Fruit fly (Drosophila melanogaster) whole organism, wandering third instar larva: ENCODE results near the gene CG34309.

Experiments
- Abd-B ChIP-seq: fragments of >200 bp; optimal IDR thresholded peaks from 2 replicates; lab custom pipeline; 2017; ENCODE audit warnings: missing biosample characterization, missing genetic modification characterization
- CG32264 ChIP-seq: fragments of 200-800 bp; sonication (Bioruptor generic); optimal IDR thresholded peaks from 2 replicates; lab custom pipeline; 2016; ENCODE audit warnings: missing biosample characterization, missing genetic modification characterization
- CG9705 ChIP-seq: fragments of 200-800 bp; sonication (Bioruptor generic); optimal IDR thresholded peaks from 2 replicates; lab custom pipeline; 2018; ENCODE audit warnings: missing biosample characterization, mild to moderate bottlenecking, missing genetic modification characterization
- CrebA ChIP-seq: fragments of 200-800 bp; sonication (Bioruptor generic); optimal IDR thresholded peaks from 2 replicates; lab custom pipeline; 2016; ENCODE audit warnings: missing biosample characterization, mild to moderate bottlenecking, missing genetic modification characterization, borderline replicate concordance
- Dfd ChIP-seq: fragments of >200 bp; optimal IDR thresholded peaks from 2 replicates; lab custom pipeline; 2017; ENCODE audit warnings: missing biosample characterization, missing genetic modification characterization
- Dif ChIP-seq: fragments of 200-275, 200-300 bp; sonication (Bioruptor generic); optimal IDR thresholded peaks from 2 replicates; lab custom pipeline; 2018; ENCODE audit warnings: missing biosample characterization, missing genetic modification characterization; ENCODE audit not compliant: partially characterized antibody
- GATAd ChIP-seq: sonication (Bioruptor generic); optimal IDR thresholded peaks from 2 replicates; lab custom pipeline; 2016; ENCODE audit warnings: missing biosample characterization, missing genetic modification characterization
- HLH106 ChIP-seq: fragments of 200-800 bp; optimal IDR thresholded peaks from 3 replicates; lab custom pipeline; 2019; ENCODE audit warnings: missing biosample characterization, mild to moderate bottlenecking, missing genetic modification characterization, moderate library complexity
- Hnf4 ChIP-seq: fragments of 200-800 bp; sonication (Bioruptor generic); optimal IDR thresholded peaks from 2 replicates; lab custom pipeline; 2016; ENCODE audit warnings: missing biosample characterization, mild to moderate bottlenecking, missing genetic modification characterization
- Hr78 ChIP-seq: fragments of >200 bp; optimal IDR thresholded peaks from 2 replicates; lab custom pipeline; 2017; ENCODE audit warnings: missing biosample characterization, missing genetic modification characterization
- Hr83 ChIP-seq: fragments of 200-300 bp; sonication (Bioruptor generic); optimal IDR thresholded peaks from 2 replicates; lab custom pipeline; 2016; ENCODE audit warnings: missing biosample characterization, mild to moderate bottlenecking, missing genetic modification characterization, moderate library complexity; ENCODE audit not compliant: poor library complexity, severe bottlenecking
- Jra ChIP-seq: sonication (Bioruptor generic); optimal IDR thresholded peaks from 2 replicates; lab custom pipeline; 2016; ENCODE audit warnings: missing biosample characterization, missing genetic modification characterization
- Mio ChIP-seq: sonication (Bioruptor generic); optimal IDR thresholded peaks from 2 replicates; lab custom pipeline; 2016; ENCODE audit warnings: missing biosample characterization, missing genetic modification characterization
- Myc ChIP-seq: fragments of >200 bp; optimal IDR thresholded peaks from 2 replicates; lab custom pipeline; 2017
- N ChIP-seq: fragments of >200 bp; optimal IDR thresholded peaks from 2 replicates; lab custom pipeline; 2018; ENCODE audit warnings: missing biosample characterization, missing external identifiers, missing genetic modification characterization
- OdsH ChIP-seq: fragments of 200-800 bp; sonication (Bioruptor generic); optimal IDR thresholded peaks from 2 replicates; lab custom pipeline; 2016; ENCODE audit warnings: missing biosample characterization, mild to moderate bottlenecking, missing genetic modification characterization
- Rel ChIP-seq, 2 experiments: fragments of 200-800 bp; sonication (Bioruptor generic) in 1 of 2; optimal IDR thresholded peaks; 2 replicates in 1 of 2; 3 replicates in 1 of 2; lab custom pipeline; 2016 to 2019; ENCODE audit warnings: mild to moderate bottlenecking in 2 of 2, missing biosample characterization in 2 of 2, missing genetic modification characterization in 2 of 2, moderate library complexity in 1 of 2
- Sp1 ChIP-seq: fragments of 200-800 bp; sonication (Bioruptor generic); optimal IDR thresholded peaks from 3 replicates; lab custom pipeline; 2019; ENCODE audit warnings: missing biosample characterization, mild to moderate bottlenecking, missing genetic modification characterization, moderate library complexity
- Vsx2 ChIP-seq: fragments of 200-300, 225-300 bp; sonication (Bioruptor generic); optimal IDR thresholded peaks from 2 replicates; lab custom pipeline; 2018; ENCODE audit warnings: missing biosample characterization, missing genetic modification characterization; ENCODE audit not compliant: partially characterized antibody
- br ChIP-seq: fragments of 200-800 bp; sonication (Bioruptor generic); optimal IDR thresholded peaks from 2 replicates; lab custom pipeline; 2016; ENCODE audit warnings: missing biosample characterization, missing genetic modification characterization
- brk ChIP-seq: fragments of 200-800 bp; sonication (Bioruptor generic); optimal IDR thresholded peaks from 2 replicates; lab custom pipeline; 2016; ENCODE audit warnings: missing biosample characterization, mild to moderate bottlenecking, missing genetic modification characterization
- dl ChIP-seq, 2 experiments: fragments of 175-275, 200-275 bp in 1 of 2; fragments of 200-275 bp in 1 of 2; sonication (Bioruptor generic); optimal IDR thresholded peaks; lab custom pipeline; 2018; ENCODE audit warnings: mild to moderate bottlenecking in 2 of 2, missing biosample characterization in 2 of 2, missing genetic modification characterization in 2 of 2, moderate library complexity in 2 of 2; ENCODE audit not compliant: partially characterized antibody in 2 of 2, insufficient read depth in 1 of 2
- dmrt93B ChIP-seq: fragments of 200-800 bp; sonication (Bioruptor generic); optimal IDR thresholded peaks from 2 replicates; lab custom pipeline; 2018; ENCODE audit warnings: missing biosample characterization, mild to moderate bottlenecking, missing genetic modification characterization
- dsf ChIP-seq: sonication (Bioruptor generic); optimal IDR thresholded peaks from 2 replicates; lab custom pipeline; 2016; ENCODE audit warnings: missing biosample characterization, missing genetic modification characterization, borderline replicate concordance
- ey ChIP-seq: fragments of 200-800 bp; sonication (Bioruptor generic); optimal IDR thresholded peaks from 2 replicates; lab custom pipeline; 2016; ENCODE audit warnings: missing biosample characterization, missing genetic modification characterization
- foxo ChIP-seq, 2 experiments: fragments of 200-800 bp; sonication (Bioruptor generic); optimal IDR thresholded peaks; 2 replicates in 1 of 2; 3 replicates in 1 of 2; lab custom pipeline; 2016 to 2017; ENCODE audit warnings: missing biosample characterization in 2 of 2, missing genetic modification characterization in 2 of 2
- fru ChIP-seq: fragments of 200-800 bp; sonication (Bioruptor generic); optimal IDR thresholded peaks from 3 replicates; lab custom pipeline; 2016; ENCODE audit warnings: missing biosample characterization, mild to moderate bottlenecking, missing genetic modification characterization
- h ChIP-seq: fragments of 200-800 bp; sonication (Bioruptor generic); optimal IDR thresholded peaks from 3 replicates; lab custom pipeline; 2016; ENCODE audit warnings: missing biosample characterization, mild to moderate bottlenecking, missing genetic modification characterization
- jim ChIP-seq: fragments of 175-275, 200-325 bp; sonication (Bioruptor generic); optimal IDR thresholded peaks from 2 replicates; lab custom pipeline; 2016; ENCODE audit warnings: missing biosample characterization, mild to moderate bottlenecking, missing genetic modification characterization
- lola ChIP-seq: fragments of >200 bp; optimal IDR thresholded peaks from 2 replicates; lab custom pipeline; 2017; ENCODE audit warnings: missing biosample characterization, missing genetic modification characterization
- pan ChIP-seq: fragments of >200 bp; optimal IDR thresholded peaks from 2 replicates; lab custom pipeline; 2017
- psq ChIP-seq: fragments of 200-800 bp; sonication (Bioruptor generic); optimal IDR thresholded peaks from 3 replicates; lab custom pipeline; 2017; ENCODE audit warnings: missing biosample characterization, mild to moderate bottlenecking, missing genetic modification characterization, moderate library complexity
- rgr ChIP-seq: fragments of 200-800 bp; sonication (Bioruptor generic); optimal IDR thresholded peaks from 3 replicates; lab custom pipeline; 2016; ENCODE audit warnings: missing biosample characterization, mild to moderate bottlenecking, missing genetic modification characterization
- sage ChIP-seq: fragments of 200-800 bp; sonication (Bioruptor generic); optimal IDR thresholded peaks from 2 replicates; lab custom pipeline; 2016; ENCODE audit warnings: missing biosample characterization, mild to moderate bottlenecking, missing genetic modification characterization
- sv ChIP-seq: fragments of 200-800 bp; sonication (Bioruptor generic); optimal IDR thresholded peaks from 3 replicates; lab custom pipeline; 2016; ENCODE audit warnings: missing biosample characterization, missing genetic modification characterization
- tai ChIP-seq: sonication (Bioruptor generic); optimal IDR thresholded peaks from 2 replicates; lab custom pipeline; 2016; ENCODE audit warnings: missing biosample characterization, missing genetic modification characterization
- usp ChIP-seq: fragments of >200 bp; optimal IDR thresholded peaks from 2 replicates; lab custom pipeline; 2017; ENCODE audit warnings: missing biosample characterization, missing genetic modification characterization
- woc ChIP-seq: sonication (Bioruptor generic); optimal IDR thresholded peaks from 2 replicates; lab custom pipeline; 2016; ENCODE audit warnings: missing biosample characterization, mild to moderate bottlenecking, missing genetic modification characterization

The CG34309 gene

DNA sequence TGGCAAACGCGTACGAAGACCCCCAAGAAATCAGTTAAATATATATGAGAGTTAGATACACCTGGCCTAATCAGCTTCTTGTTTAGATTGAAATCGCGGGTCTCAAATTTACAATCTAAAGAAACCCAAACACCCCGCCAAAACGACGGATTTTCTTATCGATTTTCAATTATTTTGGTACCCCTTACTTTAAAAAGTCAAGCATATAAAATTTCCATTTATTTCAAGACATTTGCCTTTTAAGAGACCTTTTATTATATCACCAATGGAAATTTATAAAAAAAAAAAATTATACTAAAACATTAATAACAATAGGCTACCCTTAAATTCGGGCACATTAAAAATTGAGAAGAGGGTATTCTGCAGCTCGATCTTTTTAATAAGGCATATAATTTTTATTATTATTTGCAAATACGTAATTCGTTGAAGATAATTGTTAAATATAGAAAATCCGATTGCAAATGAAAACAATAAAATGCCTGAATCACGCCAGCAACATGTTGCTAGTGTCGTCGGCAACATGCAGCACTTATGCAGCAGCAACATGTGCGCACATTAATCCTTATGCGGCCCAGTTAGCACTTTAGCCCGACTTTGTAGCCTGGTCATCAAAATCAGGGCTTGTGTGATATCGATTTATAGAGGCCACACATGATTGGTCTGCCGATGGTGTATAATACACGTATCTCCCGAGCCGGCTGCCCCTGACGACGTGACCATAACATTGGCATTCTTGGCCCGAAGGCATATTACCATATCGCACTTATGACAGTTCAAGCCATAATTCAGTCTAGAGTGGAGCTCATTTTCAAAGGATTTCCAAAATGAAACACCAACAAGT lies at the start of gene CG34309, which contains the start of gene Lip3:
Gene CG34309 (plus strand): TSS at position 791 of the 841 bp plus-strand sequence.
Gene Lip3 (minus strand): TSS at position 65 of the 841 bp plus-strand sequence.
- peak; percentile 52 for TF ChIP-seq Jra (GFP tag; lab: Kevin White, UChicago)
- TF ChIP-seq Mio: no peak
- TF ChIP-seq rgr (GFP tag; lab: Kevin White, UChicago): peak; percentile 82
- TF ChIP-seq GATAd (GFP tag; lab: Kevin White, UChicago): no peak
- TF ChIP-seq ey: peak; percentile 73
- TF ChIP-seq Hr78 (GFP tag; lab: Kevin White, UChicago): no peak
- TF ChIP-seq Rel (GFP tag; optimal IDR thresholded peaks at IDR 0.05; lab: Kevin White, UChicago): peak; percentile 32
- TF ChIP-seq Rel (tag; optimal IDR thresholded peaks at IDR 0.05; lab: Kevin White, UChicago): no peak
- TF ChIP-seq Hr83 (GFP tag; lab: Kevin White, UChicago): no peak
- TF ChIP-seq Hnf4: peak; percentile 67
- no peak for TF ChIP-seq CG9705 (GFP tag; lab: Kevin White, UChicago)
- TF ChIP-seq usp (GFP tag; lab: Kevin White, UChicago): no peak
- no peak for TF ChIP-seq dsf (GFP tag; lab: Kevin White, UChicago)
- TF ChIP-seq psq (GFP tag; lab: Kevin White, UChicago): peak; percentile 73
- no peak for TF ChIP-seq Dfd (GFP tag; lab: Kevin White, UChicago)
- TF ChIP-seq sage: peak; percentile 24
- peak; percentile 69 for TF ChIP-seq HLH106 (tag; lab: Kevin White, UChicago)
- TF ChIP-seq Dif: no peak
- peak in 1 of 2 experiments; percentile 65 for TF ChIP-seq foxo (GFP tag; optimal IDR thresholded peaks at IDR 0.05; lab: Kevin White, UChicago)
- TF ChIP-seq N (GFP tag; lab: Kevin White, UChicago): no peak
- TF ChIP-seq sv (GFP tag; lab: Kevin White, UChicago): no peak
- no peak for TF ChIP-seq woc (GFP tag; lab: Kevin White, UChicago)
- peak; percentile 81 for TF ChIP-seq OdsH (GFP tag; lab: Kevin White, UChicago)
- TF ChIP-seq brk (GFP tag; lab: Kevin White, UChicago): peak; percentile 82
- peak; percentile 9 for TF ChIP-seq tai (GFP tag; lab: Kevin White, UChicago)
- TF ChIP-seq Myc (lab: Kevin White, UChicago): no peak
- TF ChIP-seq pan (lab: Kevin White, UChicago): no peak
- TF ChIP-seq h (GFP tag; lab: Kevin White, UChicago): peak; percentile 82
- TF ChIP-seq Vsx2 (GFP tag; lab: Kevin White, UChicago): no peak
- peak; percentile 60 for TF ChIP-seq dmrt93B (GFP tag; lab: Kevin White, UChicago)
- no peak for TF ChIP-seq jim
- TF ChIP-seq CG32264: peak; percentile 1
- peak; percentile 0 for TF ChIP-seq CrebA (GFP tag; lab: Kevin White, UChicago)
- no peak for TF ChIP-seq Abd-B
- TF ChIP-seq Sp1 (GFP tag; lab: Kevin White, UChicago): peak; percentile 88
- peak; percentile 76 for TF ChIP-seq fru (GFP tag; lab: Kevin White, UChicago)
- TF ChIP-seq lola (GFP tag; lab: Kevin White, UChicago): no peak
- peak; percentile 51 for TF ChIP-seq br (GFP tag; lab: Kevin White, UChicago)
- TF ChIP-seq dl (GFP tag; optimal IDR thresholded peaks at IDR 0.05; lab: Kevin White, UChicago; ENCODE audit: insufficient read depth in 1 of 2, partially characterized antibody in 2 of 2): no peak

DNA sequence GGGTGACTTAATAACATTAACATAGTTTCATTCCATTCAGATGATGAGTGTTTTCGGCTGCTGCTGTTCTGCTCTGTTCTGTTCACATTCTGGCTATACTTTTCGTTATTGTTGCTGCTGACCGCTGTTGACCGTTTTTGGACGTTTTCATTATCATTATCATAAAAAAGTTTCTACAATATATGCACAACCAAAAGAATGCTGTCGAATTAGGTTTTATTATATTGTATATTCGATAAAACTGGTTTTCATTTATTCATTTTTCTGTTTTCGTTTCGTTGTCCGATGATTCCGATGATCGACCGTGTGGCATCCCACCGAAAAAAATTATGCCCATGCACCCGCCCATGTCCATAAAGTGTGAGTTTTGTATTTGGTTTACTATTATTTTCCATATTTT lies 39.4 kb upstream of the CG34309 start:
- TF ChIP-seq ey: no peak
- TF ChIP-seq Dfd (GFP tag; lab: Kevin White, UChicago): no peak
- no peak for TF ChIP-seq psq (GFP tag; lab: Kevin White, UChicago)
- no peak for TF ChIP-seq fru (GFP tag; lab: Kevin White, UChicago)
- TF ChIP-seq woc (GFP tag; lab: Kevin White, UChicago): no peak
- TF ChIP-seq Abd-B: no peak
- no peak for TF ChIP-seq CG32264
- TF ChIP-seq usp (GFP tag; lab: Kevin White, UChicago): no peak
- TF ChIP-seq sv (GFP tag; lab: Kevin White, UChicago): no peak
- TF ChIP-seq N (GFP tag; lab: Kevin White, UChicago): no peak
- no peak for TF ChIP-seq lola (GFP tag; lab: Kevin White, UChicago)
- no peak for TF ChIP-seq rgr (GFP tag; lab: Kevin White, UChicago)
- TF ChIP-seq Dif: no peak
- TF ChIP-seq tai (GFP tag; lab: Kevin White, UChicago): no peak
- TF ChIP-seq Jra (GFP tag; lab: Kevin White, UChicago): no peak
- TF ChIP-seq Hnf4: no peak
- TF ChIP-seq Hr83 (GFP tag; lab: Kevin White, UChicago): no peak
- no peak for TF ChIP-seq CG9705 (GFP tag; lab: Kevin White, UChicago)
- no peak for TF ChIP-seq jim
- no peak for TF ChIP-seq HLH106 (tag; lab: Kevin White, UChicago)
